Fruit fly (Drosophila melanogaster) whole organism, embryonic: Measurements from ENCODE around the gene CG42727.

Source experiments
- CG17829 ChIP-seq: fragments of 200-800 bp; optimal IDR thresholded peaks from 2 replicates; lab custom pipeline; 2019; ENCODE audit warnings: missing biosample characterization, mild to moderate bottlenecking, missing genetic modification characterization, moderate library complexity
- CG2889 ChIP-seq: fragments of 200-800 bp; sonication (Bioruptor generic); IDR thresholded peaks from 3 replicates; pipeline ENCODE4 v1.3.6; 2022; ENCODE audit warnings: missing biosample characterization, missing genetic modification characterization
- CG43689 ChIP-seq: fragments of 200-800 bp; sonication (Bioruptor generic); IDR thresholded peaks from 2 replicates; pipeline ENCODE4 v1.3.6; 2022; ENCODE audit warnings: missing biosample characterization, missing genetic modification characterization
- CG7963 ChIP-seq: fragments of 200-800 bp; sonication (Bioruptor generic); IDR thresholded peaks from 3 replicates; pipeline ENCODE4 v1.3.6; 2022; ENCODE audit warnings: missing biosample characterization, missing genetic modification characterization; ENCODE audit not compliant: partially characterized antibody
- Doc3 ChIP-seq: fragments of 200-800 bp; sonication (Bioruptor generic); IDR thresholded peaks from 3 replicates; pipeline ENCODE4 v1.3.6; 2022; ENCODE audit warnings: missing biosample characterization, missing genetic modification characterization; ENCODE audit not compliant: partially characterized antibody
- Fer3 ChIP-seq: fragments of 200-800 bp; sonication (Bioruptor generic); optimal IDR thresholded peaks from 2 replicates; lab custom pipeline; 2018; ENCODE audit warnings: missing biosample characterization, mild to moderate bottlenecking, missing genetic modification characterization, moderate library complexity
- Hmr ChIP-seq: fragments of 200-800 bp; sonication (Bioruptor generic); optimal IDR thresholded peaks from 3 replicates; lab custom pipeline; 2017; ENCODE audit warnings: mild to moderate bottlenecking, missing biosample characterization, missing genetic modification reagents, missing genetic modification characterization
- Hr39 ChIP-seq: fragments of >200 bp; optimal IDR thresholded peaks from 2 replicates; lab custom pipeline; 2017
- Kr ChIP-seq: fragments of 200-800 bp; sonication (Bioruptor generic); optimal IDR thresholded peaks from 2 replicates; lab custom pipeline; 2017; ENCODE audit warnings: missing biosample characterization, mild to moderate bottlenecking, missing genetic modification characterization
- Sox102F ChIP-seq: fragments of 200-800 bp; sonication (Bioruptor generic); optimal IDR thresholded peaks from 2 replicates; lab custom pipeline; 2018; ENCODE audit warnings: missing biosample characterization, mild to moderate bottlenecking, missing genetic modification characterization, moderate library complexity
- Stat92E ChIP-seq, 3 experiments: fragments of >200 bp in 2 of 3; fragments of 200-800 bp in 1 of 3; sonication (Bioruptor generic) in 1 of 3; optimal IDR thresholded peaks; 2 replicates each; lab custom pipeline; 2017 to 2019; ENCODE audit warnings: missing biosample characterization in 3 of 3, missing genetic modification characterization in 3 of 3, mild to moderate bottlenecking in 1 of 3, moderate library complexity in 1 of 3
- knrl ChIP-seq: fragments of 200-800 bp; sonication (Bioruptor generic); IDR thresholded peaks from 3 replicates; pipeline ENCODE4 v1.3.6; 2022; ENCODE audit warnings: missing biosample characterization, missing genetic modification characterization; ENCODE audit not compliant: partially characterized antibody
- pnt ChIP-seq: fragments of 200-800 bp; sonication (Bioruptor generic); optimal IDR thresholded peaks from 3 replicates; lab custom pipeline; 2016; ENCODE audit warnings: missing biosample characterization, missing genetic modification characterization
- trh ChIP-seq: fragments of 200-800 bp; sonication (Bioruptor generic); optimal IDR thresholded peaks from 2 replicates; lab custom pipeline; 2016; ENCODE audit warnings: missing biosample characterization, missing genetic modification characterization

- TF ChIP-seq trh (GFP tag; lab: Kevin White, UChicago), result no peak
- TF ChIP-seq CG2889 (GFP tag; lab: Robert Waterston, UW), result no peak
- peak in 1 of 3 experiments; percentile 61 for TF ChIP-seq Stat92E (GFP tag; optimal IDR thresholded peaks at IDR 0.05; lab: Kevin White, UChicago)
- peak; percentile 78 for TF ChIP-seq Hmr (GFP tag; lab: Kevin White, UChicago)
- peak; percentile 27 for TF ChIP-seq Fer3 (tag; lab: Kevin White, UChicago)
- no peak for TF ChIP-seq Hr39 (lab: Kevin White, UChicago)
- peak; percentile 64 for TF ChIP-seq Doc3 (GFP tag; lab: Robert Waterston, UW)
- TF ChIP-seq pnt (GFP tag; lab: Kevin White, UChicago), result no peak
- peak; percentile 77 for TF ChIP-seq CG17829 (tag; lab: Kevin White, UChicago)
- no peak for TF ChIP-seq Kr (GFP tag; lab: Kevin White, UChicago)
- TF ChIP-seq Sox102F (GFP tag; lab: Kevin White, UChicago), result no peak
- peak; percentile 59; the same call in 2 of the 3 replicates for TF ChIP-seq CG7963 (GFP tag; lab: Robert Waterston, UW)
- TF ChIP-seq CG43689 (GFP tag; lab: Robert Waterston, UW), result no peak
- peak; percentile 68 for TF ChIP-seq knrl (GFP tag; lab: Robert Waterston, UW)
These were observed 14.9 kb upstream of the CG42727 start, which contains the start of the genes Fkbp39 and Cyfip for dm6 chr3R:15332994-15333393.
